Worm (Caenorhabditis elegans) whole organism, L1 larva: ENCODE results near the gene E01G4.3.

Experiments
- efl-1 ChIP-seq, 4 experiments: fragments of 150-350 bp; optimal IDR thresholded peaks in 3 of 4; peaks in 1 of 4; 1 replicate in 1 of 4; 2 replicates in 3 of 4; lab custom pipeline; 2014; ENCODE audit warnings: missing biosample characterization in 2 of 4, missing genetic modification characterization in 2 of 4, missing genetic modification reagents in 2 of 4
- fkh-10 ChIP-seq: sonication (generic microtip); optimal IDR thresholded peaks from 2 replicates; lab custom pipeline; 2017; ENCODE audit warnings: missing biosample characterization, missing genetic modification reagents, missing genetic modification characterization
- lir-3 ChIP-seq: sonication (generic microtip); optimal IDR thresholded peaks from 2 replicates; lab custom pipeline; 2016; ENCODE audit warnings: mild to moderate bottlenecking, missing genetic modification characterization, moderate library complexity, missing compliant biosample characterization; ENCODE audit not compliant: poor library complexity
- nhr-85 ChIP-seq: sonication (generic microtip); peaks from one replicate; lab custom pipeline; 2016; ENCODE audit warnings: missing genetic modification characterization, inconsistent platforms, missing compliant biosample characterization
- nhr-90 ChIP-seq: sonication (generic microtip); optimal IDR thresholded peaks from 2 replicates; lab custom pipeline; 2016; ENCODE audit warnings: mild to moderate bottlenecking, missing genetic modification characterization, missing compliant biosample characterization; ENCODE audit not compliant: poor library complexity
- pag-3 ChIP-seq: sonication (generic microtip); optimal IDR thresholded peaks from 2 replicates; lab custom pipeline; 2017; ENCODE audit warnings: missing genetic modification characterization, mild to moderate bottlenecking, missing compliant biosample characterization, antibody characterized with exemption, borderline replicate concordance; ENCODE audit not compliant: insufficient read depth
- zip-4 ChIP-seq: fragments of 200-800 bp; sonication (Bioruptor generic); optimal IDR thresholded peaks from 2 replicates; lab custom pipeline; 2018; ENCODE audit warnings: mild to moderate bottlenecking, missing genetic modification characterization, moderate library complexity, missing compliant biosample characterization

E01G4.3 gene

ce11 chrII:13424242-13424641 lies 45.2 kb downstream of the E01G4.3 start, which contains the start of gene Y48E1C.2:
Y48E1C.2 (plus strand) TSS chrII:13424542.
- TF ChIP-seq fkh-10 (GFP tag; lab: Kevin White, UChicago) (no peak), nhr-90 (no peak)
- TF ChIP-seq, all 84 proteins: peak for 0

ce11 chrII:13417452-13418031 lies 51.9 kb downstream of the E01G4.3 start:
- no peak for TF ChIP-seq zip-4

- TF ChIP-seq nhr-85 (tag; lab: Kevin White, UChicago): peak; percentile 32
- TF ChIP-seq pag-3 (tag; lab: Kevin White, UChicago): no peak
Measured at ce11 chrII:13416552-13416951, 52.9 kb downstream of the E01G4.3 start.

- no peak for TF ChIP-seq efl-1 (optimal IDR thresholded peaks at IDR 0.05; lab: Kevin White, UChicago)
- peak in 1 of 2 experiments; percentile 13 for TF ChIP-seq efl-1 (GFP tag; optimal IDR thresholded peaks at IDR 0.05 in 1 of 2; lab: Kevin White, UChicago)
- TF ChIP-seq lir-3 (tag; lab: Kevin White, UChicago): no peak
Measured at ce11 chrII:13414554-13415057, 54.8 kb downstream of the E01G4.3 start, which contains the start of gene Y48E1C.1. Y48E1C.1 (plus strand) TSS chrII:13415007.

ce11 chrII:13414099-13414498 lies 55.3 kb downstream of the E01G4.3 start:
- TF ChIP-seq nhr-85 (tag; lab: Kevin White, UChicago): no peak

- TF ChIP-seq efl-1 (optimal IDR thresholded peaks at IDR 0.05; lab: Kevin White, UChicago) (no peak), efl-1 (GFP tag; optimal IDR thresholded peaks at IDR 0.05 in 1 of 2; lab: Kevin White, UChicago) (no peak)
Measured at ce11 chrII:13412335-13412734, 57.1 kb downstream of the E01G4.3 start, which contains the start of gene Y48C3A.18. Y48C3A.18 (plus strand) TSS chrII:13412635.
